Worm (Caenorhabditis elegans) whole organism, late embryonic: Measurements from ENCODE around the gene acox-1.5.

Experiments used
- C08G9.2 ChIP-seq: sonication (generic microtip); optimal IDR thresholded peaks from 2 replicates; lab custom pipeline; 2016; ENCODE audit warnings: mild to moderate bottlenecking, missing genetic modification characterization, moderate library complexity, missing compliant biosample characterization
- F13H6.1 ChIP-seq: sonication (generic microtip); optimal IDR thresholded peaks from 2 replicates; lab custom pipeline; 2016; ENCODE audit warnings: missing genetic modification characterization, missing compliant biosample characterization
- T23F11.4 ChIP-seq: fragments of 200-800 bp; sonication (Bioruptor generic); optimal IDR thresholded peaks from 2 replicates; lab custom pipeline; 2018; ENCODE audit warnings: mild to moderate bottlenecking, missing genetic modification characterization, missing compliant biosample characterization
- Y22D7AL.16 ChIP-seq: sonication (generic microtip); optimal IDR thresholded peaks from 2 replicates; lab custom pipeline; 2016; ENCODE audit warnings: missing genetic modification characterization, missing compliant biosample characterization
- ama-1 ChIP-seq: fragments of 150-350 bp; optimal IDR thresholded peaks from 2 replicates; lab custom pipeline; 2014
- ceh-14 ChIP-seq: sonication (generic microtip); optimal IDR thresholded peaks from 2 replicates; lab custom pipeline; 2016; ENCODE audit warnings: missing genotype, missing genetic modification characterization, missing compliant biosample characterization
- ceh-22 ChIP-seq: sonication (generic microtip); optimal IDR thresholded peaks from 2 replicates; lab custom pipeline; 2017; ENCODE audit warnings: missing biosample characterization, missing genetic modification characterization
- ceh-31 ChIP-seq: sonication (generic microtip); optimal IDR thresholded peaks from 2 replicates; lab custom pipeline; 2016; ENCODE audit warnings: missing genetic modification characterization, missing compliant biosample characterization
- ceh-34 ChIP-seq: sonication (generic microtip); optimal IDR thresholded peaks from 2 replicates; lab custom pipeline; 2016; ENCODE audit warnings: mild to moderate bottlenecking, missing genetic modification characterization, missing compliant biosample characterization
- ceh-45 ChIP-seq: fragments of 200-800 bp; sonication (Bioruptor generic); IDR thresholded peaks from 2 replicates; pipeline ENCODE4 v1.3.6; 2022; ENCODE audit warnings: missing genetic modification reagents, missing genetic modification characterization, missing compliant biosample characterization
- ceh-9 ChIP-seq: sonication (generic microtip); optimal IDR thresholded peaks from 2 replicates; lab custom pipeline; 2016; ENCODE audit warnings: mild to moderate bottlenecking, missing genetic modification characterization, inconsistent platforms, missing compliant biosample characterization
- dmd-4 ChIP-seq: sonication (generic microtip); optimal IDR thresholded peaks from 2 replicates; lab custom pipeline; 2016; ENCODE audit warnings: borderline replicate concordance, missing genetic modification characterization, missing compliant biosample characterization
- dve-1 ChIP-seq: sonication (generic microtip); optimal IDR thresholded peaks from 2 replicates; lab custom pipeline; 2017; ENCODE audit warnings: antibody characterized with exemption, mild to moderate bottlenecking, missing genetic modification characterization, missing compliant biosample characterization
- elt-2 ChIP-seq: sonication (generic microtip); optimal IDR thresholded peaks from 2 replicates; lab custom pipeline; 2016; ENCODE audit warnings: missing genetic modification reagents, missing genetic modification characterization, missing compliant biosample characterization
- ets-4 ChIP-seq: sonication (generic microtip); optimal IDR thresholded peaks from 2 replicates; lab custom pipeline; 2016; ENCODE audit warnings: missing genetic modification characterization, missing compliant biosample characterization
- eyg-1 ChIP-seq: sonication (generic microtip); optimal IDR thresholded peaks from 2 replicates; lab custom pipeline; 2016; ENCODE audit warnings: missing genotype, missing genetic modification characterization, missing compliant biosample characterization
- fax-1 ChIP-seq: sonication (generic microtip); optimal IDR thresholded peaks from 2 replicates; lab custom pipeline; 2016; ENCODE audit warnings: missing genotype, missing genetic modification characterization, missing compliant biosample characterization
- fkh-10 ChIP-seq: fragments of 150-350 bp; optimal IDR thresholded peaks from 2 replicates; lab custom pipeline; 2014; ENCODE audit warnings: missing biosample characterization, missing genetic modification reagents, missing genetic modification characterization
- hlh-13 ChIP-seq: fragments of 200-800 bp; sonication (Bioruptor generic); optimal IDR thresholded peaks from 2 replicates; lab custom pipeline; 2018; ENCODE audit warnings: mild to moderate bottlenecking, missing genetic modification characterization, missing compliant biosample characterization
- hlh-15 ChIP-seq: sonication (generic microtip); optimal IDR thresholded peaks from 2 replicates; lab custom pipeline; 2016; ENCODE audit warnings: missing genetic modification characterization, missing compliant biosample characterization
- hlh-30 ChIP-seq: sonication (generic microtip); optimal IDR thresholded peaks from 2 replicates; lab custom pipeline; 2017; ENCODE audit warnings: antibody characterized with exemption, missing genetic modification characterization, missing compliant biosample characterization; ENCODE audit not compliant: insufficient read depth
- hlh-6 ChIP-seq: sonication (generic microtip); optimal IDR thresholded peaks from 2 replicates; lab custom pipeline; 2016; ENCODE audit warnings: missing genotype, missing genetic modification characterization, missing compliant biosample characterization
- hlh-8 ChIP-seq: sonication (generic microtip); optimal IDR thresholded peaks from 2 replicates; lab custom pipeline; 2016; ENCODE audit warnings: missing genotype, missing genetic modification characterization, missing compliant biosample characterization
- lim-6 ChIP-seq: sonication (generic microtip); optimal IDR thresholded peaks from 2 replicates; lab custom pipeline; 2016; ENCODE audit warnings: missing genetic modification characterization, missing compliant biosample characterization
- mec-3 ChIP-seq: sonication (generic microtip); optimal IDR thresholded peaks from 2 replicates; lab custom pipeline; 2016; ENCODE audit warnings: borderline replicate concordance, missing genetic modification characterization, missing compliant biosample characterization
- nfya-1 ChIP-seq: sonication (generic microtip); optimal IDR thresholded peaks from 2 replicates; lab custom pipeline; 2017; ENCODE audit warnings: missing genetic modification characterization, mild to moderate bottlenecking, missing compliant biosample characterization, antibody characterized with exemption, moderate library complexity
- nhr-11 ChIP-seq: fragments of 150-350 bp; optimal IDR thresholded peaks from 2 replicates; lab custom pipeline; 2014; ENCODE audit warnings: missing biosample characterization, missing genetic modification characterization
- nhr-232 ChIP-seq: sonication (generic microtip); optimal IDR thresholded peaks from 2 replicates; lab custom pipeline; 2016; ENCODE audit warnings: missing genetic modification characterization, missing compliant biosample characterization
- odd-2 ChIP-seq: sonication (generic microtip); optimal IDR thresholded peaks from 2 replicates; lab custom pipeline; 2017; ENCODE audit warnings: antibody characterized with exemption, mild to moderate bottlenecking, missing genetic modification characterization, missing compliant biosample characterization
- pax-1 ChIP-seq: fragments of 150-350 bp; optimal IDR thresholded peaks from 2 replicates; lab custom pipeline; 2014; ENCODE audit warnings: missing biosample characterization, missing genetic modification characterization
- pha-2 ChIP-seq: sonication (generic microtip); optimal IDR thresholded peaks from 2 replicates; lab custom pipeline; 2017; ENCODE audit warnings: mild to moderate bottlenecking, missing genetic modification characterization, missing compliant biosample characterization
- pha-4 ChIP-seq: fragments of 150-350 bp; optimal IDR thresholded peaks from 2 replicates; lab custom pipeline; 2018; ENCODE audit warnings: missing biosample characterization, missing genetic modification reagents, missing genetic modification characterization
- pqm-1 ChIP-seq: sonication (generic microtip); optimal IDR thresholded peaks from 2 replicates; lab custom pipeline; 2016; ENCODE audit warnings: missing genetic modification characterization, missing compliant biosample characterization
- sdc-2 ChIP-seq: sonication (generic microtip); optimal IDR thresholded peaks from 2 replicates; lab custom pipeline; 2016; ENCODE audit warnings: missing genotype, missing genetic modification characterization, missing compliant biosample characterization
- sox-4 ChIP-seq: sonication (generic microtip); optimal IDR thresholded peaks from 2 replicates; lab custom pipeline; 2017; ENCODE audit warnings: mild to moderate bottlenecking, missing genetic modification characterization, inconsistent platforms, missing compliant biosample characterization
- syd-9 ChIP-seq: sonication (generic microtip); optimal IDR thresholded peaks from 2 replicates; lab custom pipeline; 2016; ENCODE audit warnings: mild to moderate bottlenecking, missing genetic modification characterization, moderate library complexity, missing compliant biosample characterization
- tbx-2 ChIP-seq: sonication (generic microtip); optimal IDR thresholded peaks from 2 replicates; lab custom pipeline; 2016; ENCODE audit warnings: missing genetic modification characterization, missing compliant biosample characterization
- tbx-7 ChIP-seq: sonication (generic microtip); optimal IDR thresholded peaks from 2 replicates; lab custom pipeline; 2016; ENCODE audit warnings: missing genotype, missing genetic modification characterization, missing compliant biosample characterization
- ttx-3 ChIP-seq: sonication (generic microtip); optimal IDR thresholded peaks from 2 replicates; lab custom pipeline; 2016; ENCODE audit warnings: missing genetic modification reagents, missing genetic modification characterization, missing compliant biosample characterization
- unc-42 ChIP-seq: sonication (generic microtip); optimal IDR thresholded peaks from 2 replicates; lab custom pipeline; 2016; ENCODE audit warnings: missing genotype, missing genetic modification characterization, missing compliant biosample characterization
- unc-55 ChIP-seq: sonication (generic microtip); optimal IDR thresholded peaks from 2 replicates; lab custom pipeline; 2017; ENCODE audit warnings: missing biosample characterization, missing genetic modification reagents, missing genetic modification characterization
- unc-86 ChIP-seq: sonication (generic microtip); optimal IDR thresholded peaks from 2 replicates; lab custom pipeline; 2016; ENCODE audit warnings: missing genetic modification characterization, missing compliant biosample characterization

acox-1.5 gene

DNA sequence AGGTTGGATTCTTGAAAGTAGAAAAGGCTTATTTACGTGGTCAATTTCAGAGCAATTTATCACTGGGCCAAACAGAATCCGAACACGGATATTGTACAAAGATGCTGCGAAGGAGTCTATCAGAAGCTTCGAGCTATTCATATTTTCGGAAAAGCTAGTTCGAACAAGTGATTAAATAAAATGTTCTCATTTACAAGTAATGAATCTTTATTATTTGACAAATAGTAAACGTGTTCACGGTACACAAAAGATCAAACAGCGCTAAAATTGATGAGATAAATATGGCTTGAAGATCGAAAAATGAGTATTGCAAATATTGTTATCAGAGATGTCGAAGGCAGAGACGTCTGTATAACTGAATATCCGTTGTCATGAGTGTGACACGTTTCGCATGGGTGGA lies 23.1 kb upstream of the acox-1.5 start:
- TF ChIP-seq lim-6 (tag; lab: Kevin White, UChicago) (no peak), ceh-9 (tag; lab: Kevin White, UChicago) (no peak), unc-42 (tag; lab: Kevin White, UChicago) (no peak), ets-4 (tag; lab: Kevin White, UChicago) (no peak), dve-1 (tag; lab: Kevin White, UChicago) (no peak), pha-4 (tag; lab: Kevin White, UChicago) (no peak), ceh-45 (GFP tag; lab: Robert Waterston, UW) (no peak), elt-2 (tag; lab: Kevin White, UChicago) (no peak)

- TF ChIP-seq pha-4 (tag; lab: Kevin White, UChicago) (no peak), ceh-34 (tag; lab: Kevin White, UChicago) (no peak), hlh-30 (tag; lab: Kevin White, UChicago) (no peak), unc-42 (tag; lab: Kevin White, UChicago) (peak; percentile 57), sox-4 (tag; lab: Kevin White, UChicago) (no peak), pha-2 (tag; lab: Kevin White, UChicago) (no peak), ceh-14 (tag; lab: Kevin White, UChicago) (no peak), hlh-8 (tag; lab: Kevin White, UChicago) (no peak), hlh-13 (no peak), elt-2 (tag; lab: Kevin White, UChicago) (no peak), sdc-2 (tag; lab: Kevin White, UChicago) (no peak), nfya-1 (tag; lab: Kevin White, UChicago) (peak; percentile 6), Y22D7AL.16 (tag; lab: Kevin White, UChicago) (no peak), dmd-4 (tag; lab: Kevin White, UChicago) (no peak), syd-9 (tag; lab: Kevin White, UChicago) (no peak), unc-55 (GFP tag; lab: Kevin White, UChicago) (no peak), pax-1 (no peak), unc-86 (no peak), dve-1 (tag; lab: Kevin White, UChicago) (no peak), tbx-2 (tag; lab: Kevin White, UChicago) (no peak), ceh-31 (tag; lab: Kevin White, UChicago) (peak; percentile 6), ceh-9 (tag; lab: Kevin White, UChicago) (no peak), ceh-22 (tag; lab: Kevin White, UChicago) (no peak)
Observed at ce11 chrIII:9614211-9614610, 22.2 kb upstream of the acox-1.5 start, which contains the start of the genes pri-1 and F58A4.6. TSS of gene pri-1 (minus strand) at chrIII:9614281. TSS of gene F58A4.6 (plus strand) at chrIII:9614482.

- TF ChIP-seq tbx-7 (tag; lab: Kevin White, UChicago): no peak
- TF ChIP-seq dve-1 (tag; lab: Kevin White, UChicago): no peak
- no peak for TF ChIP-seq eyg-1
- TF ChIP-seq F13H6.1 (tag; lab: Kevin White, UChicago): no peak
- TF ChIP-seq ceh-45 (GFP tag; lab: Robert Waterston, UW): no peak
- no peak for TF ChIP-seq odd-2 (tag; lab: Kevin White, UChicago)
- no peak for TF ChIP-seq mec-3
- TF ChIP-seq ets-4 (tag; lab: Kevin White, UChicago): no peak
- no peak for TF ChIP-seq hlh-15
- no peak for TF ChIP-seq pqm-1
- TF ChIP-seq dmd-4 (tag; lab: Kevin White, UChicago): no peak
- no peak for TF ChIP-seq elt-2 (tag; lab: Kevin White, UChicago)
- no peak for TF ChIP-seq sox-4 (tag; lab: Kevin White, UChicago)
- TF ChIP-seq fkh-10: no peak
- no peak for TF ChIP-seq ceh-9 (tag; lab: Kevin White, UChicago)
- no peak for TF ChIP-seq lim-6 (tag; lab: Kevin White, UChicago)
- no peak for TF ChIP-seq ama-1 (lab: Kevin White, UChicago)
Observed at ce11 chrIII:9612097-9612496, 20.1 kb upstream of the acox-1.5 start, which contains the start of gene bbs-4. TSS of gene bbs-4 (minus strand) at chrIII:9612197.

DNA sequence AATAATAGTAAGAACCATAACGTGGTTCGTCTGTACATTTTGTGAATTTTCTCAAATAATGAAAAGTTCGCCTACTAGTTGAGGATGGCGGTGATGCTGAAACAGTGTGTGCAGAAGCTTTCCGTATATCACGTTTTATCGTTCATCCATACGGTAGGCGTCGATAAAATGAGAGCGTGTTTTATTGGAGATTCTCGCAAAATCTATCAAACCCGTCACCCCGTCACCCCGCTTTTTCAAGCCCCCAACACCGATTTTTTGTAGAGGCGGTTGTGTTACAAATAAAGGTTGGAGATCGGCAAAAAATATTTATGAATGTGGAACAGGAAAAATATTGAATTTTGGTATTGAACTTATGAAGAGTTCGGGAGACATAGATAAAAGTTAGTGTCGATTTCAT lies 16.7 kb upstream of the acox-1.5 start, which contains the start of gene clec-161:
TSS of gene clec-161 (minus strand) at position 101 of the 400 bp plus-strand sequence.
- TF ChIP-seq nhr-232 (tag; lab: Kevin White, UChicago): no peak
- TF ChIP-seq hlh-30 (tag; lab: Kevin White, UChicago): no peak
- no peak for TF ChIP-seq unc-55 (GFP tag; lab: Kevin White, UChicago)
- no peak for TF ChIP-seq T23F11.4 (GFP tag; lab: Kevin White, UChicago)
- TF ChIP-seq hlh-6 (tag; lab: Kevin White, UChicago): no peak
- no peak for TF ChIP-seq pqm-1
- no peak for TF ChIP-seq fax-1 (tag; lab: Kevin White, UChicago)
- no peak for TF ChIP-seq nhr-11 (tag; lab: Kevin White, UChicago)
- TF ChIP-seq tbx-7 (tag; lab: Kevin White, UChicago): no peak
- no peak for TF ChIP-seq ttx-3 (tag; lab: Kevin White, UChicago)
- TF ChIP-seq C08G9.2 (tag; lab: Kevin White, UChicago): no peak
- TF ChIP-seq, all 69 proteins: peak for 0
